Fruit fly (Drosophila melanogaster) whole organism, embryonic: ENCODE results near the gene RanGAP.

Experiments
- CG6689 ChIP-seq: fragments of 200-800 bp; sonication (Bioruptor generic); IDR thresholded peaks from 2 replicates; pipeline ENCODE4 v1.3.6; 2022; ENCODE audit warnings: missing biosample characterization, missing genetic modification characterization
- HLH4C ChIP-seq: fragments of 200-800 bp; sonication (Bioruptor generic); IDR thresholded peaks from 3 replicates; pipeline ENCODE4 v1.3.6; 2022; ENCODE audit warnings: missing biosample characterization, missing genetic modification characterization; ENCODE audit not compliant: partially characterized antibody
- Kr ChIP-seq: fragments of 200-800 bp; sonication (Bioruptor generic); optimal IDR thresholded peaks from 2 replicates; lab custom pipeline; 2017; ENCODE audit warnings: missing biosample characterization, mild to moderate bottlenecking, missing genetic modification characterization
- MTF-1 ChIP-seq: fragments of 200-800 bp; sonication (Bioruptor generic); optimal IDR thresholded peaks from 2 replicates; lab custom pipeline; 2018; ENCODE audit warnings: missing biosample characterization, mild to moderate bottlenecking, missing genetic modification characterization, borderline replicate concordance
- Sin3A ChIP-seq: fragments of >200 bp; optimal IDR thresholded peaks from 2 replicates; lab custom pipeline; 2018
- luna ChIP-seq: fragments of 200-800 bp; sonication (Bioruptor generic); optimal IDR thresholded peaks from 2 replicates; lab custom pipeline; 2016; ENCODE audit warnings: missing biosample characterization, missing genetic modification characterization
- mirr ChIP-seq: fragments of 200-800 bp; sonication (Bioruptor generic); optimal IDR thresholded peaks from 3 replicates; lab custom pipeline; 2018; ENCODE audit warnings: missing biosample characterization, mild to moderate bottlenecking, missing genetic modification characterization
- pros ChIP-seq: fragments of 200-800 bp; sonication (Bioruptor generic); optimal IDR thresholded peaks from 3 replicates; lab custom pipeline; 2019; ENCODE audit warnings: missing biosample characterization, mild to moderate bottlenecking, missing genetic modification characterization, moderate library complexity

- TF ChIP-seq Sin3A (lab: Kevin White, UChicago) (no peak), pros (GFP tag; lab: Kevin White, UChicago) (no peak), mirr (no peak), MTF-1 (GFP tag; lab: Kevin White, UChicago) (no peak), Kr (GFP tag; lab: Kevin White, UChicago) (no peak), HLH4C (GFP tag; lab: Robert Waterston, UW) (no peak), CG6689 (GFP tag; lab: Robert Waterston, UW) (no peak), luna (GFP tag; lab: Kevin White, UChicago) (no peak)
Observed at dm6 chr2L:19429731-19430130, 12.0 kb upstream of the RanGAP start.
